Worm (Caenorhabditis elegans): ENCODE measurements around the gene cest-10.

DNA sequence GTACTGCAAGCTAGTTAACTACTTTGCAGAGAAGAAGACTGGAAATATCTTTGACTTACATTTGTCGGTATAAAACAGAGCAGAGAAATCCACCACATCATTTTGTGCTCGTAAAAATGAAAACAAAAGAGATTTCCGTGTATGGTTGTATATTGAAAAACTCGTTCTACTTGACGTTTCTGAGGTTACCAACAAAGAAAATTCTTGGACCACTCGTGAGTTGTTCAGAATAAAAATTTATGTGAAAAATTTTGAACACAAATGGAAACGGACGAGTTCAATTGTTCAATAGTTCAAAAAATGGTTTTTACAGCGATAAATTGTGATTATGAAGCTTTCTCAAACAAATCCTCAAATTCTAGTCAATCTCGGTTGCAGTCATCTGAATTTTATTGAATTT is 4.2 kb downstream of the cest-10 start, which contains the start of gene clec-179:
- TF ChIP-seq ama-1 (optimal IDR thresholded peaks at IDR 0.05), result no peak
- TF ChIP-seq nhr-237 (tag; optimal IDR thresholded peaks at IDR 0.05), result no peak
- no peak for TF ChIP-seq snpc-4 (tag; optimal IDR thresholded peaks at IDR 0.05)
- no peak for TF ChIP-seq hmg-1.1 (GFP tag; IDR thresholded peaks at IDR 0.05)
- no peak for TF ChIP-seq F49E8.2 (tag; optimal IDR thresholded peaks at IDR 0.05; ENCODE audit: borderline replicate concordance)
- no peak for TF ChIP-seq egl-27 (tag; optimal IDR thresholded peaks at IDR 0.05)
